Fruit fly (Drosophila melanogaster) whole organism, wandering third instar larva: ENCODE results near the gene CG45002.

Source experiments
- CG32264 ChIP-seq: fragments of 200-800 bp; sonication (Bioruptor generic); optimal IDR thresholded peaks from 2 replicates; lab custom pipeline; 2016; ENCODE audit warnings: missing biosample characterization, missing genetic modification characterization
- CrebA ChIP-seq: fragments of 200-800 bp; sonication (Bioruptor generic); optimal IDR thresholded peaks from 2 replicates; lab custom pipeline; 2016; ENCODE audit warnings: missing biosample characterization, mild to moderate bottlenecking, missing genetic modification characterization, borderline replicate concordance
- Dif ChIP-seq: fragments of 200-275, 200-300 bp; sonication (Bioruptor generic); optimal IDR thresholded peaks from 2 replicates; lab custom pipeline; 2018; ENCODE audit warnings: missing biosample characterization, missing genetic modification characterization; ENCODE audit not compliant: partially characterized antibody
- GATAd ChIP-seq: sonication (Bioruptor generic); optimal IDR thresholded peaks from 2 replicates; lab custom pipeline; 2016; ENCODE audit warnings: missing biosample characterization, missing genetic modification characterization
- HLH106 ChIP-seq: fragments of 200-800 bp; optimal IDR thresholded peaks from 3 replicates; lab custom pipeline; 2019; ENCODE audit warnings: missing biosample characterization, mild to moderate bottlenecking, missing genetic modification characterization, moderate library complexity
- Hr83 ChIP-seq: fragments of 200-300 bp; sonication (Bioruptor generic); optimal IDR thresholded peaks from 2 replicates; lab custom pipeline; 2016; ENCODE audit warnings: missing biosample characterization, mild to moderate bottlenecking, missing genetic modification characterization, moderate library complexity; ENCODE audit not compliant: poor library complexity, severe bottlenecking
- Jra ChIP-seq: sonication (Bioruptor generic); optimal IDR thresholded peaks from 2 replicates; lab custom pipeline; 2016; ENCODE audit warnings: missing biosample characterization, missing genetic modification characterization
- Mio ChIP-seq: sonication (Bioruptor generic); optimal IDR thresholded peaks from 2 replicates; lab custom pipeline; 2016; ENCODE audit warnings: missing biosample characterization, missing genetic modification characterization
- Myc ChIP-seq: fragments of >200 bp; optimal IDR thresholded peaks from 2 replicates; lab custom pipeline; 2017
- OdsH ChIP-seq: fragments of 200-800 bp; sonication (Bioruptor generic); optimal IDR thresholded peaks from 2 replicates; lab custom pipeline; 2016; ENCODE audit warnings: missing biosample characterization, mild to moderate bottlenecking, missing genetic modification characterization
- Sp1 ChIP-seq: fragments of 200-800 bp; sonication (Bioruptor generic); optimal IDR thresholded peaks from 3 replicates; lab custom pipeline; 2019; ENCODE audit warnings: missing biosample characterization, mild to moderate bottlenecking, missing genetic modification characterization, moderate library complexity
- Vsx2 ChIP-seq: fragments of 200-300, 225-300 bp; sonication (Bioruptor generic); optimal IDR thresholded peaks from 2 replicates; lab custom pipeline; 2018; ENCODE audit warnings: missing biosample characterization, missing genetic modification characterization; ENCODE audit not compliant: partially characterized antibody
- br ChIP-seq: fragments of 200-800 bp; sonication (Bioruptor generic); optimal IDR thresholded peaks from 2 replicates; lab custom pipeline; 2016; ENCODE audit warnings: missing biosample characterization, missing genetic modification characterization
- brk ChIP-seq: fragments of 200-800 bp; sonication (Bioruptor generic); optimal IDR thresholded peaks from 2 replicates; lab custom pipeline; 2016; ENCODE audit warnings: missing biosample characterization, mild to moderate bottlenecking, missing genetic modification characterization
- dl ChIP-seq, 2 experiments: fragments of 175-275, 200-275 bp in 1 of 2; fragments of 200-275 bp in 1 of 2; sonication (Bioruptor generic); optimal IDR thresholded peaks; lab custom pipeline; 2018; ENCODE audit warnings: mild to moderate bottlenecking in 2 of 2, missing biosample characterization in 2 of 2, missing genetic modification characterization in 2 of 2, moderate library complexity in 2 of 2; ENCODE audit not compliant: partially characterized antibody in 2 of 2, insufficient read depth in 1 of 2
- dsf ChIP-seq: sonication (Bioruptor generic); optimal IDR thresholded peaks from 2 replicates; lab custom pipeline; 2016; ENCODE audit warnings: missing biosample characterization, missing genetic modification characterization, borderline replicate concordance
- foxo ChIP-seq, 2 experiments: fragments of 200-800 bp; sonication (Bioruptor generic); optimal IDR thresholded peaks; 2 replicates in 1 of 2; 3 replicates in 1 of 2; lab custom pipeline; 2016 to 2017; ENCODE audit warnings: missing biosample characterization in 2 of 2, missing genetic modification characterization in 2 of 2
- fru ChIP-seq: fragments of 200-800 bp; sonication (Bioruptor generic); optimal IDR thresholded peaks from 3 replicates; lab custom pipeline; 2016; ENCODE audit warnings: missing biosample characterization, mild to moderate bottlenecking, missing genetic modification characterization
- h ChIP-seq: fragments of 200-800 bp; sonication (Bioruptor generic); optimal IDR thresholded peaks from 3 replicates; lab custom pipeline; 2016; ENCODE audit warnings: missing biosample characterization, mild to moderate bottlenecking, missing genetic modification characterization
- jim ChIP-seq: fragments of 175-275, 200-325 bp; sonication (Bioruptor generic); optimal IDR thresholded peaks from 2 replicates; lab custom pipeline; 2016; ENCODE audit warnings: missing biosample characterization, mild to moderate bottlenecking, missing genetic modification characterization
- lola ChIP-seq: fragments of >200 bp; optimal IDR thresholded peaks from 2 replicates; lab custom pipeline; 2017; ENCODE audit warnings: missing biosample characterization, missing genetic modification characterization
- pan ChIP-seq: fragments of >200 bp; optimal IDR thresholded peaks from 2 replicates; lab custom pipeline; 2017
- psq ChIP-seq: fragments of 200-800 bp; sonication (Bioruptor generic); optimal IDR thresholded peaks from 3 replicates; lab custom pipeline; 2017; ENCODE audit warnings: missing biosample characterization, mild to moderate bottlenecking, missing genetic modification characterization, moderate library complexity
- rgr ChIP-seq: fragments of 200-800 bp; sonication (Bioruptor generic); optimal IDR thresholded peaks from 3 replicates; lab custom pipeline; 2016; ENCODE audit warnings: missing biosample characterization, mild to moderate bottlenecking, missing genetic modification characterization
- sage ChIP-seq: fragments of 200-800 bp; sonication (Bioruptor generic); optimal IDR thresholded peaks from 2 replicates; lab custom pipeline; 2016; ENCODE audit warnings: missing biosample characterization, mild to moderate bottlenecking, missing genetic modification characterization
- tai ChIP-seq: sonication (Bioruptor generic); optimal IDR thresholded peaks from 2 replicates; lab custom pipeline; 2016; ENCODE audit warnings: missing biosample characterization, missing genetic modification characterization
- usp ChIP-seq: fragments of >200 bp; optimal IDR thresholded peaks from 2 replicates; lab custom pipeline; 2017; ENCODE audit warnings: missing biosample characterization, missing genetic modification characterization
- woc ChIP-seq: sonication (Bioruptor generic); optimal IDR thresholded peaks from 2 replicates; lab custom pipeline; 2016; ENCODE audit warnings: missing biosample characterization, mild to moderate bottlenecking, missing genetic modification characterization

CG45002 gene

dm6 chrX:16944049-16944532 lies 122.4 kb downstream of the CG45002 start:
- TF ChIP-seq psq (peak; percentile 4), fru (GFP tag; lab: Kevin White, UChicago) (peak; percentile 12), tai (GFP tag; lab: Kevin White, UChicago) (no peak), h (GFP tag; lab: Kevin White, UChicago) (peak; percentile 13), OdsH (GFP tag; lab: Kevin White, UChicago) (peak; percentile 44), foxo (GFP tag; optimal IDR thresholded peaks at IDR 0.05; lab: Kevin White, UChicago) (peak in 1 of 2 experiments; percentile 52), rgr (peak; percentile 45), br (GFP tag; lab: Kevin White, UChicago) (no peak), HLH106 (tag; lab: Kevin White, UChicago) (peak; percentile 49), Sp1 (GFP tag; lab: Kevin White, UChicago) (peak; percentile 50)
- TF ChIP-seq, all 38 proteins: peak for 8

- TF ChIP-seq tai (GFP tag; lab: Kevin White, UChicago) (no peak), h (GFP tag; lab: Kevin White, UChicago) (peak; percentile 35), dl (GFP tag; optimal IDR thresholded peaks at IDR 0.05; lab: Kevin White, UChicago; ENCODE audit: insufficient read depth in 1 of 2, partially characterized antibody in 2 of 2) (no peak), Jra (GFP tag; lab: Kevin White, UChicago) (peak; percentile 20), Mio (GFP tag; lab: Kevin White, UChicago) (no peak), brk (GFP tag; lab: Kevin White, UChicago) (peak; percentile 10)
Observed at dm6 chrX:16943515-16943850, 123.0 kb downstream of the CG45002 start.

- TF ChIP-seq GATAd (GFP tag; lab: Kevin White, UChicago) (no peak), HLH106 (tag; lab: Kevin White, UChicago) (no peak), Sp1 (GFP tag; lab: Kevin White, UChicago) (peak; percentile 4), foxo (GFP tag; optimal IDR thresholded peaks at IDR 0.05; lab: Kevin White, UChicago) (peak in 1 of 2 experiments; percentile 3), rgr (peak; percentile 6)
Observed at dm6 chrX:16942735-16943514, 123.6 kb downstream of the CG45002 start, which contains the start of the genes CG13001 and RhoGAP15B. CG13001 (minus strand) TSS chrX:16942871. RhoGAP15B (plus strand) TSS chrX:16943290.

- no peak for TF ChIP-seq Dif (GFP tag; lab: Kevin White, UChicago)
- TF ChIP-seq psq = peak; percentile 14
- peak; percentile 27 for TF ChIP-seq Myc
Observed at dm6 chrX:16940426-16941058, 126.0 kb downstream of the CG45002 start, which contains the start of gene wus. wus (minus strand) TSS chrX:16940873.

dm6 chrX:16936689-16937088 lies 129.8 kb downstream of the CG45002 start:
- no peak for TF ChIP-seq CrebA
- TF ChIP-seq Hr83 (GFP tag; lab: Kevin White, UChicago) = no peak
- no peak for TF ChIP-seq sage (GFP tag; lab: Kevin White, UChicago)
- TF ChIP-seq dsf (GFP tag; lab: Kevin White, UChicago) = no peak
- TF ChIP-seq Vsx2 = no peak
- no peak for TF ChIP-seq jim
- TF ChIP-seq br (GFP tag; lab: Kevin White, UChicago) = no peak
- no peak for TF ChIP-seq foxo (GFP tag; optimal IDR thresholded peaks at IDR 0.05; lab: Kevin White, UChicago)
- no peak for TF ChIP-seq Myc
- no peak for TF ChIP-seq pan (lab: Kevin White, UChicago)
- TF ChIP-seq Mio (GFP tag; lab: Kevin White, UChicago) = no peak
- no peak for TF ChIP-seq woc (GFP tag; lab: Kevin White, UChicago)
- TF ChIP-seq lola (GFP tag; lab: Kevin White, UChicago) = no peak
- TF ChIP-seq CG32264 = no peak
- no peak for TF ChIP-seq usp (GFP tag; lab: Kevin White, UChicago)
